Fruit fly (Drosophila melanogaster) whole organism: ENCODE measurements around the gene mtg.

Experiments
- CG8478 ChIP-seq: fragments of >200 bp; optimal IDR thresholded peaks from 2 replicates; lab custom pipeline; 2018; ENCODE audit warnings: inconsistent platforms
- Dll ChIP-seq: fragments of >200 bp; optimal IDR thresholded peaks from 2 replicates; lab custom pipeline; 2017
- EcR ChIP-seq, 2 experiments: fragments of >200 bp; optimal IDR thresholded peaks; 2 replicates each; lab custom pipeline; 2017; ENCODE audit warnings: missing biosample characterization in 2 of 2, missing genetic modification characterization in 2 of 2, missing genetic modification reagents in 2 of 2
- pan ChIP-seq: fragments of >200 bp; optimal IDR thresholded peaks from 2 replicates; lab custom pipeline; 2017
- psq ChIP-seq: fragments of >200 bp; optimal IDR thresholded peaks from 2 replicates; lab custom pipeline; 2017
- usp ChIP-seq: fragments of >200 bp; optimal IDR thresholded peaks from 2 replicates; lab custom pipeline; 2017; ENCODE audit warnings: missing biosample characterization, missing genetic modification characterization, mixed read lengths

DNA sequence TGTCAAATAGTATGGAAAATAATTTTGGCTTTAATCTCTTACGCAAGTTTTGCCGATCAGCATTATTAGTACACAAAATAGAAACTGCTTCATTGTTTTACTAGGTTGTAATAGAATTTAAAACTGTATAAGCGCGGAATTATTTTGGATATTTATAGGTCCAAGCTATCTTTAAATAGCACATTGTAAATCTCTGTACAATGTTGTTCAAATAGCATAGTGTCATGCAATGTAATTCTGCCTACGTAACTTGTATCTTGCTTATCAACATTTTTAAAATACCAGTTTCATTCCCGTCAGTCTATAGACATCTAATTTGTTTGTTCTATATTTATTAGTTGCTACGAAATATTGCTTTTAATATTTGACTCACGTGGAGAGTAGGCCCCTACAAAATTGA lies 45.6 kb upstream of the mtg start, which contains the start of gene CheA84a:
- TF ChIP-seq psq (no peak), Dll (no peak), pan (no peak), CG8478 (lab: Kevin White, UChicago) (no peak), usp (GFP tag; lab: Kevin White, UChicago) (no peak), EcR (GFP tag; optimal IDR thresholded peaks at IDR 0.05; lab: Kevin White, UChicago) (no peak)
